Worm (Caenorhabditis elegans) whole organism, L4/young adult: ENCODE data around the gene eif-3.B.

Source experiments
- dao-5 ChIP-seq: sonication (generic microtip); optimal IDR thresholded peaks from 2 replicates; lab custom pipeline; 2016; ENCODE audit warnings: missing genotype, missing genetic modification characterization, moderate library complexity, missing compliant biosample characterization
- him-1 ChIP-seq: sonication (generic microtip); optimal IDR thresholded peaks from 2 replicates; lab custom pipeline; 2016; ENCODE audit warnings: missing genotype, missing genetic modification reagents, missing genetic modification characterization, missing compliant biosample characterization

ce11 chrII:14838596-14839215 lies 43.5 kb downstream of the eif-3.B start:
- no peak for TF ChIP-seq him-1
- TF ChIP-seq dao-5, result no peak
